Fruit fly (Drosophila melanogaster): Measurements from ENCODE around the gene nesd.

nesd gene

DNA sequence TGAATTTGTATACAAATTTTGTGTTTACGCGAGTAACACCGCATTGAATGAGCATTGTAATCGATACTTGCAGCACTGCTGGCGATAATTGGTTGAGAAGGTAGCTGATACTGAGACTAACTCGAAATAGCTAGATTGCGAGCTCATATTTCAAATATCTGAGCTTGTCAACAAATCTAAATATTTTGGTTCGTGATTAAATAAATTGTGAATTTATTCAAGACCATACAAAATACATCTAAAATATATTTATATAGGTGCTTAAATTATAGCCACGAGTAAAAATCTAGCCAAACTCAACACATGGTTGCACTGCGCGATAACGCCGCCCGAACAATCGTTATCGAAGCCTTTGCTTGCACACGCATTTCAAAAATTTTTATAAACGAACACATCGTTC, at the start of gene nesd, which contains the start of gene Taf13:
TSS of gene nesd (plus strand) at position 179 of the 400 bp plus-strand sequence.
TSS of gene Taf13 (minus strand) at position 56 of the 400 bp plus-strand sequence.
- TF ChIP-seq usp (GFP tag; optimal IDR thresholded peaks at IDR 0.05) (no peak), pan (optimal IDR thresholded peaks at IDR 0.05) (no peak), CG8478 (optimal IDR thresholded peaks at IDR 0.05) (no peak), EcR (GFP tag; optimal IDR thresholded peaks at IDR 0.05) (no peak), Dll (optimal IDR thresholded peaks at IDR 0.05) (no peak), psq (optimal IDR thresholded peaks at IDR 0.05) (no peak)

DNA sequence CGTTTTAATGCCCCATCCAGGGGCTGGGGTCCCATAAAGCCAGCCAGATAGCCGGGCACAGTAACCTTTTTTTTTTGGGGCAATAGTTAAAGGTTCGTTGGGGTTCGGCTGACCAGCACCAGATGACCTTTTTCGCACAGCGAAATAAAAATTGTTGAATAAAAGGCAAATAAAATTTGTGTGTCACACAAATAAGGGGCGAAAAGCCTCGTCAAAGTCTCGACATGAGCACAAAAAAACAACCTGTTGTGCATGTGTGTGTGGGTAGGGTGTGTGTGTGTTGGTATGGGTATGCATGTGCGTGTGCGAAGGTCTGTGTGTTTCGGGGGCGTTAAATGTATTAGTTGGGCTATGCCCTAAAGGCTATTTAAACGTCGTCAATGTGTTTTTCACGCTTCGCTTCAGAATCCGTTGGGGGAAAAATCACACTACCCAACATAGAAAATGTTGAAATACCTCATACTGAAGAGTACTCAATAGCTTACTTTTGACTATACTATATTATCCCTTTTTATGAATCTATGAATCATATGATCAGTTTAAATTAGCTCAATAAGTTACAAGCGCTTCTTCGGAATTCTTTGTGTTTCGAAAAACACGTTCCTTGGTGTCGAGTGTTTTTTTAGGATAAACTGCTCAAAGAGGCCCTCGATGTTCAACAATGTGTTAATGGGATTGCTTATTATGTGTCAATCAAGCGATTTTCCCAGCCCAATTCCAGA, 42.4 kb upstream of the nesd start:
- no peak for TF ChIP-seq usp (GFP tag; optimal IDR thresholded peaks at IDR 0.05)
- TF ChIP-seq psq (optimal IDR thresholded peaks at IDR 0.05) = no peak
- TF ChIP-seq pan (optimal IDR thresholded peaks at IDR 0.05) = no peak
- TF ChIP-seq Dll (optimal IDR thresholded peaks at IDR 0.05) = no peak
- no peak for TF ChIP-seq CG8478 (optimal IDR thresholded peaks at IDR 0.05)
- no peak for TF ChIP-seq EcR (GFP tag; optimal IDR thresholded peaks at IDR 0.05)

DNA sequence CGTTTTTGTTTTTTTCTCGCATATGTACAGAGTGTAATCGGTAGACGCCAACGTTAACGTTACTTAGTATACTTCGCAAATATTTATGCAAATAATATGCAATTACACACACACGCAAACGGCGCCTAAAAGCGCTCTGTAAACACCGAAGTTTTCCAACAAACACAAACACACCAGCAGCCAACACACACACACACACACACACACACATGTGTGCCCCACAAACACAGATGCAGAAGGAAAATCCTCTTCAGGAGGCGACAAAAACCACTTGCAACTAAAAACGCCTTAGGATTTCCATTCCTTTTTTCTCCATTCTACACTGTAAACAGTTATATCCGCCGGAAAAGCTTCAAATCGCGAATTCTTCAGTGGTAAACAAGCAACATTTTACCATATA, 36.4 kb upstream of the nesd start:
- TF ChIP-seq Dll (optimal IDR thresholded peaks at IDR 0.05) = no peak
- TF ChIP-seq usp (GFP tag; optimal IDR thresholded peaks at IDR 0.05) = no peak
- no peak for TF ChIP-seq pan (optimal IDR thresholded peaks at IDR 0.05)
- no peak for TF ChIP-seq EcR (GFP tag; optimal IDR thresholded peaks at IDR 0.05)
- TF ChIP-seq psq (optimal IDR thresholded peaks at IDR 0.05) = no peak
- TF ChIP-seq CG8478 (optimal IDR thresholded peaks at IDR 0.05) = no peak

DNA sequence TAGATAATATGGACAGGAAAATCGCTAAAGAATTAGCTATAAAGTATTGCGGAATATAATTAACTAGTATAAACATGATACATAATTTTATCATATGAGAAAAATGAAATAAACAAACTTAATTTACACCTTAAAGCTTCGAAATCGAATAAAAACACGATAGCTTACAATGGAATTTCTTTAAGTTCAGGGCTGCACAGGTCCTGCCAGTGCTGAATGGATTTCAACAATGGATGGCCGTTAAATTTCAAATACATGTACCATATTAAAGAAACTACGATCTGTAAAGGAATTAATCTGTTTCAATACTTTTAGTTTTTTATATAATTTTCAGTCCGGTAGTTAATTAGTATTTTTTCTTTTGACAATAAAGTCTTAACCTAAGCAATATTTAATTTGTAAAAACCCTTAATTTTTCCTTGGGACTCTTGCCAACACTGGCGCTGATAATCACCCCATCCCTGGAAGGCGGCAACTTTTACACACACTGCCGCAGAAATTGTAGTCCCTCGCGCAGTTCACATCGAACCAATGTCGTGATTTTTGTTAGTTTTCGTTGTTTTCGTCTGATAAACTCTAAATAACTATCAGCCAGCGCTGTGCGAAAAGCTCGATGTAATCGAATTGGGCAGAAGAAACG, 32.6 kb upstream of the nesd start, which contains the start of the genes barr and lok:
TSS of gene barr (minus strand) at position 353 of the 640 bp plus-strand sequence.
TSS of gene lok (plus strand) at position 405 of the 640 bp plus-strand sequence.
- TF ChIP-seq usp (GFP tag; optimal IDR thresholded peaks at IDR 0.05) (no peak), CG8478 (optimal IDR thresholded peaks at IDR 0.05) (no peak), EcR (GFP tag; optimal IDR thresholded peaks at IDR 0.05) (no peak), psq (optimal IDR thresholded peaks at IDR 0.05) (no peak), Dll (optimal IDR thresholded peaks at IDR 0.05) (no peak), pan (optimal IDR thresholded peaks at IDR 0.05) (no peak)

DNA sequence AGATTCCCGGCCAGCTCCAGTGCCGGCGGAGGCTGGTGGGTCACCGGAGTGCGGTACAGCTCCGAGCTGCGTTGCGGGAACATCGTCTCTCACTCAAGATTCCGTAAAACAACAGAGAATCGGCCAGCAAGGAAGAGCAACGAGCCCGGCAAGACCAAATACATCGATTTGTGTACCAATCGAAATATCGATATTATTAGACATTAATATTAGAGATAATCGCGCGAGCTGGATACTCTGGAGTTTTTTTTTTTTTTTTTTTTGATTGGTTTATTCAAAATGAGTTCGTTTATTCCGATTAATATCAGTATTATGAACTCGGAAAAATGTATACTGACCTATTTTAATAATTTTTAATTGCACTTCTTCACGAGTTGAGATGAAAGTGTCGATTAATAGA, 28.3 kb upstream of the nesd start, which contains the start of gene vls:
TSS of gene vls (minus strand) at position 164 of the 400 bp plus-strand sequence.
- no peak for TF ChIP-seq pan (optimal IDR thresholded peaks at IDR 0.05)
- TF ChIP-seq Dll (optimal IDR thresholded peaks at IDR 0.05) = no peak
- TF ChIP-seq EcR (GFP tag; optimal IDR thresholded peaks at IDR 0.05) = no peak
- TF ChIP-seq usp (GFP tag; optimal IDR thresholded peaks at IDR 0.05) = no peak
- no peak for TF ChIP-seq psq (optimal IDR thresholded peaks at IDR 0.05)
- no peak for TF ChIP-seq CG8478 (optimal IDR thresholded peaks at IDR 0.05)

DNA sequence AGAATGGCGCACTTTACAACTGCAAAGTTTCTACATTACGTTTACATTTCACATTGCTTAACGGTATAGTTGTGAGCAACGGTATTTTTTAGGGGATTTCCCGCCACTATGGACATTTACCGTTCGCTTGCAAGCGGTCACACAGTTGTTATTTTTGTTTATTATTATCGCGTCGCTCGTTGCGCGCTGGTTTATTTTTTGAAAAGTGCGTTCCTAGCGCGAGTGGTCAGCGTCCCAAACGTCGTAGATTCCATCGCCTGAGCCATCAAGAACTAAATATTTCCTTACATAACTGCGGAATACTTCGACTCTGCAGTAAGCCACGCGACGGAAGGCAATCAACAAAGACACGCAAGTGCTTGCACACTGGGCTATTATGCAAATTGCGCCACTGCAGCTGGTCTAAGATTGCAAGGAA, 27.5 kb upstream of the nesd start, which contains the start of gene bwa:
TSS of gene bwa (plus strand) at position 159 of the 418 bp plus-strand sequence.
- no peak for TF ChIP-seq pan (optimal IDR thresholded peaks at IDR 0.05)

DNA sequence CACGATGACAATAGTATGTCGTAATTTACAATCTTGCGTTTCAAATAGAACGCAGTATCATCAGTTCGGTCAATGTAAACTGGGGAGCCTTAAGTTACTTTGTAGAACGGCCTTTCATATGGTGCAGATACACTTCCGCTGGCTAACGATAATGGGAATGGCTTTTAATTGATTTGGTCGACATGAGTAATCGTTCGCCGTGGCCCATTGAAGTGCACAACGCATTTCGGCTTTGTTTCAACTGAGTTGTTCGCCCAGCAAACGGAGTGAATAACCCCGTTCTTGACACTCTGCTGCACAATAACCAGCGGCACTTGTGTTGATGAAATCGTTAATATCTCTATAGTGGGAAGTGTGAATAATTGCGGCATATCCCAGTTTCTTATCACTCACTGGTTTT, 25.8 kb upstream of the nesd start:
- TF ChIP-seq CG8478 (optimal IDR thresholded peaks at IDR 0.05) (no peak), psq (optimal IDR thresholded peaks at IDR 0.05) (no peak), pan (optimal IDR thresholded peaks at IDR 0.05) (no peak), usp (GFP tag; optimal IDR thresholded peaks at IDR 0.05) (no peak), Dll (optimal IDR thresholded peaks at IDR 0.05) (no peak), EcR (GFP tag; optimal IDR thresholded peaks at IDR 0.05) (no peak)

DNA sequence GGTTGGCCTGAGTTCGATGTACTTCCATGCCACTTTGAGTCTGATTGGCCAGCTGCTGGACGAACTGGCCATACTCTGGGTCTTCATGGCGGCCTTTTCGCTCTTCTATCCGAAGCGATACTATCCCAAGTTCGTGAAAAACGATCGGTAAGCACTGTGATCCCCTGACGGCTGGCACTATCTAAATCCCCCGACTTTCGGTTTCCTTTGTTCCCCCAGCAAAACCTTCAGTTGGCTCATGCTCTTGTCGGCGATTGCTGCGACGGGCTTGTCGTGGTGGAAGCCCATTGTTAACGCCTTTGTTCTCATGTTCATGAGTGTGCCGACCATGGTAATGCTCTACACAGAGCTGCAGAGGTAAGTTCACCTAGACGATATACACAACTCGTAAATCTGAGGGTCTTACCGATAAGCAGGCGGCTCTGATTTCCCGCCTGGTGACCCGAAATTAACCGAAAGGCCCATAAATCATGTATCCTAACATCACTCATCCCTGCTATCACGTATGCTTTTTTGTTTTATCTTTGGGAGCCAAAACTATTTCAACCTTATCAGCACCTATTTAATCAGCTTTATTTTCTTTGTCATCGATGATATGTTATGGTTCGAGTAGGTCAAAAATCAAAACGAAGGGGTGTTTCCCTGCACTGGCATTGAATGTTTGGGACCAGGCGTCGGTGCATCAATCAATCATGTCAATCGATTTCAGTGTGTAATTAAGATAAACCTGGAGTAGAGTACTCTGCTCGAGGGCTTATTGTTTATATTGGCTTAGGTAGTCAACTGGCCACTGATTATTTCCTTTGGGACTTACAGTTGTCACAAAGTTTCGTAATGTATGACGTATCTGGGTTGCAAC, 24.4 kb upstream of the nesd start:
- no peak for TF ChIP-seq EcR (GFP tag; optimal IDR thresholded peaks at IDR 0.05)
- TF ChIP-seq CG8478 (optimal IDR thresholded peaks at IDR 0.05) = no peak
- TF ChIP-seq pan (optimal IDR thresholded peaks at IDR 0.05) = no peak

DNA sequence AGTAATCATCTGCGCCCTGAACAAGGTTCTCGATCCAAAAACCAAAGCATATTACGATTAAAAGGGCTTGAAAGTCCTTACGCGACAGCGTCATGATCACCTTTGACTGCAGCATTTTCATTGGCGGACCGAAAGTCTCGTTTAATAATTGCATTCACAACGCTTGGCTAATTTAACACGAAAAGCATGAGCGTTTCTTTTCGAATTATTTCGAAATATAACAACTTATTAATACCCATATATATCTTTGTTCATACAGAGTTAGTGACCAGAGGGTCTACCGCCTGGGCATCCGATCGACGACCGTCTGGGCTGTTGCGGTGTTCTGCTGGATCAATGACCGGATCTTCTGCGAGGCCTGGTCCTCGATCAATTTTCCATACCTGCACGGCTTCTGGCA, 21.7 kb upstream of the nesd start, which contains the start of gene CG10730:
TSS of gene CG10730 (minus strand) at position 101 of the 400 bp plus-strand sequence.
- no peak for TF ChIP-seq psq (optimal IDR thresholded peaks at IDR 0.05)
- no peak for TF ChIP-seq EcR (GFP tag; optimal IDR thresholded peaks at IDR 0.05)
- no peak for TF ChIP-seq CG8478 (optimal IDR thresholded peaks at IDR 0.05)
- no peak for TF ChIP-seq usp (GFP tag; optimal IDR thresholded peaks at IDR 0.05)
- no peak for TF ChIP-seq Dll (optimal IDR thresholded peaks at IDR 0.05)
- no peak for TF ChIP-seq pan (optimal IDR thresholded peaks at IDR 0.05)

DNA sequence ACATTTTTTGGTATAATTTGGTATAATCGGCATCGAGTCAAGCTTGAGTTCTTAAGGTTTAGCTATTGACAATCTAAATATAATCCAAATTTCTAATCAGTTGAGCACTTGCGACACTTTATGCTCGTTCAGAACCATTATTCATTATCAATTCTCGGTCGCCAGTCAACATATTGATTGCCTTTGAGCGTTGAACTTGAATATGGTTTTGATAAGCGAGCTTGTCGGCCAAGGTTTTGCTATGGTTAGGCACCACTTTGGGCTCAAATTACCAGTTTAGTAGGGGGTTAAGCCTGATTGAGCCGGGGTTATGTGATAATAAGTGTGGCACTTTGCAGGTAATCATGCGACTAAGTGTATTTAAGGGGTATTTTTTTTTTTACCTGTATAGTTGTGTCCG, 19.4 kb upstream of the nesd start:
- TF ChIP-seq psq (optimal IDR thresholded peaks at IDR 0.05) = no peak
- no peak for TF ChIP-seq CG8478 (optimal IDR thresholded peaks at IDR 0.05)
- no peak for TF ChIP-seq Dll (optimal IDR thresholded peaks at IDR 0.05)
- no peak for TF ChIP-seq usp (GFP tag; optimal IDR thresholded peaks at IDR 0.05)
- TF ChIP-seq EcR (GFP tag; optimal IDR thresholded peaks at IDR 0.05) = no peak
- TF ChIP-seq pan (optimal IDR thresholded peaks at IDR 0.05) = no peak

DNA sequence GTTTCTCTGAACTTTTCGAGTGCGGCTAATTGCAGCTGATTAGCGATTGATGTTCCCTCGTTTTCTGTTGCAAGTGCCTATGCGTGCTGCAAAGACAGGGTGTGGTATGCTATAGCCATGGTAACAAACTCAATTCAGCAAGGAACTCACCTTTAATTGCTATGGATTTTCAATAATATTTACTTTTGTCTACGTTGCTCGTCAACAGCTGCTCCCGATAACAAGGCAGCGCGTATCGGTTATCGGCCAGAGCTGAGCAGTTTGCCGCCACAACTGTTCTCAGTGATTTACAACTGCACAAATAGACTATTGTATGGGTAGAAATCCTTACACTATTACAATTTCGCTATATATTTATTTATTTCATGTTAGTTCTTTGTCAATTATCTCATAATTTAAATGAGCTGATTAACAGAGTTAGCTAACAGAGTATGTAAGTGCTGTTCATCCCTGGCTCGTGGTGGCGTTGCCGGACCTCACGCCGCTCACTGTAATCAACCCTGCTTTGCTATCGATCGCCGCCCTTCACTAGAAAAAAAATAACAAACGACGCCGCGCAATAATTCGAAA, 18.5 kb upstream of the nesd start, which contains the start of the genes pr and neb:
TSS of gene pr (minus strand) at position 225 of the 570 bp plus-strand sequence.
TSS of gene neb (plus strand) at position 524 of the 570 bp plus-strand sequence.
- TF ChIP-seq psq (optimal IDR thresholded peaks at IDR 0.05) (no peak), Dll (optimal IDR thresholded peaks at IDR 0.05) (no peak), EcR (GFP tag; optimal IDR thresholded peaks at IDR 0.05) (no peak), CG8478 (optimal IDR thresholded peaks at IDR 0.05) (no peak), pan (optimal IDR thresholded peaks at IDR 0.05) (no peak), usp (GFP tag; optimal IDR thresholded peaks at IDR 0.05) (no peak)

All from whole organism.